Fruit fly (Drosophila melanogaster) whole organism, embryonic: ENCODE results near the gene Polr2D.

Experiments used
- BtbVII ChIP-seq: fragments of 200-800 bp; sonication (Bioruptor generic); optimal IDR thresholded peaks from 3 replicates; lab custom pipeline; 2017; ENCODE audit warnings: missing biosample characterization, mild to moderate bottlenecking, missing genetic modification characterization
- CG10267 ChIP-seq: fragments of 200-800 bp; sonication (Bioruptor generic); optimal IDR thresholded peaks from 2 replicates; lab custom pipeline; 2018; ENCODE audit warnings: missing biosample characterization, mild to moderate bottlenecking, missing genetic modification characterization, moderate library complexity
- CG12659 ChIP-seq: fragments of 200-800 bp; sonication (Bioruptor generic); optimal IDR thresholded peaks from 3 replicates; lab custom pipeline; 2017; ENCODE audit warnings: mild to moderate bottlenecking, missing biosample characterization, missing genetic modification reagents, missing genetic modification characterization
- CG13775 ChIP-seq: fragments of 200-800 bp; sonication (Bioruptor generic); optimal IDR thresholded peaks from 3 replicates; lab custom pipeline; 2017; ENCODE audit warnings: missing biosample characterization, mild to moderate bottlenecking, missing genetic modification characterization
- CG14710 ChIP-seq: fragments of 200-800 bp; sonication (Bioruptor generic); optimal IDR thresholded peaks from 3 replicates; lab custom pipeline; 2019; ENCODE audit warnings: missing biosample characterization, mild to moderate bottlenecking, missing genetic modification characterization, moderate library complexity
- CG16813 ChIP-seq: fragments of 200-800 bp; sonication (Bioruptor generic); IDR thresholded peaks from 3 replicates; pipeline ENCODE4 v1.3.6; 2022; ENCODE audit warnings: missing biosample characterization, missing genetic modification characterization; ENCODE audit not compliant: partially characterized antibody
- CG2199 ChIP-seq: fragments of 200-800 bp; sonication (Bioruptor generic); IDR thresholded peaks from 3 replicates; pipeline ENCODE4 v1.3.6; 2022; ENCODE audit warnings: missing biosample characterization, missing genetic modification characterization
- CG30403 ChIP-seq: fragments of 200-800 bp; sonication (Bioruptor generic); optimal IDR thresholded peaks from 3 replicates; lab custom pipeline; 2016; ENCODE audit warnings: missing biosample characterization, missing genetic modification characterization
- CG30431 ChIP-seq: fragments of 200-800 bp; sonication (Bioruptor generic); optimal IDR thresholded peaks from 2 replicates; lab custom pipeline; 2017; ENCODE audit warnings: missing biosample characterization, missing genetic modification characterization
- CG3065 ChIP-seq: fragments of 200-800 bp; sonication (Bioruptor generic); optimal IDR thresholded peaks from 2 replicates; lab custom pipeline; 2016; ENCODE audit warnings: missing biosample characterization, missing genetic modification characterization
- CG31365 ChIP-seq: fragments of 200-800 bp; sonication (Bioruptor generic); optimal IDR thresholded peaks from 2 replicates; lab custom pipeline; 2018; ENCODE audit warnings: missing biosample characterization, mild to moderate bottlenecking, missing genetic modification characterization
- CG33213 ChIP-seq: fragments of 200-800 bp; sonication (Bioruptor generic); optimal IDR thresholded peaks from 3 replicates; lab custom pipeline; 2016; ENCODE audit warnings: missing biosample characterization, missing genetic modification characterization
- CG6175 ChIP-seq: fragments of 200-800 bp; sonication (Bioruptor generic); IDR thresholded peaks from 3 replicates; pipeline ENCODE4 v1.3.6; 2022; ENCODE audit warnings: missing biosample characterization, missing genetic modification characterization
- CG7928 ChIP-seq: fragments of 200-800 bp; sonication (Bioruptor generic); optimal IDR thresholded peaks from 2 replicates; lab custom pipeline; 2017; ENCODE audit warnings: missing biosample characterization, mild to moderate bottlenecking, missing genetic modification characterization
- CG8290 ChIP-seq, 3 experiments: fragments of 200-800 bp; sonication (Bioruptor generic); optimal IDR thresholded peaks; 2 replicates each; lab custom pipeline; 2016 to 2019; ENCODE audit warnings: missing biosample characterization in 3 of 3, missing genetic modification characterization in 3 of 3, mild to moderate bottlenecking in 2 of 3, moderate library complexity in 1 of 3
- CG9797 ChIP-seq: fragments of 200-800 bp; sonication (Bioruptor generic); optimal IDR thresholded peaks from 3 replicates; lab custom pipeline; 2018; ENCODE audit warnings: missing biosample characterization, mild to moderate bottlenecking, missing genetic modification characterization
- CG9932 ChIP-seq: fragments of 200-800 bp; sonication (Bioruptor generic); IDR thresholded peaks from 2 replicates; pipeline ENCODE4 v1.3.6; 2022; ENCODE audit warnings: missing biosample characterization, missing genetic modification characterization
- CrebB ChIP-seq: fragments of 200-800 bp; sonication (Bioruptor generic); optimal IDR thresholded peaks from 3 replicates; lab custom pipeline; 2018; ENCODE audit warnings: missing biosample characterization, mild to moderate bottlenecking, missing genetic modification characterization
- D ChIP-seq, 2 experiments: fragments of 200-800 bp in 1 of 2; fragments of >200 bp in 1 of 2; sonication (Bioruptor generic) in 1 of 2; optimal IDR thresholded peaks; 2 replicates in 1 of 2; 3 replicates in 1 of 2; lab custom pipeline; 2017; ENCODE audit warnings: mild to moderate bottlenecking in 1 of 2, missing biosample characterization in 1 of 2, missing genetic modification characterization in 1 of 2, missing genetic modification reagents in 1 of 2
- E2f2 ChIP-seq: fragments of 200-800 bp; sonication (Bioruptor generic); IDR thresholded peaks from 2 replicates; pipeline ENCODE4 v1.3.6; 2022; ENCODE audit warnings: missing biosample characterization, missing genetic modification characterization
- ERR ChIP-seq: fragments of 200-800 bp; sonication (Bioruptor generic); optimal IDR thresholded peaks from 2 replicates; lab custom pipeline; 2016; ENCODE audit warnings: missing biosample characterization, missing genetic modification characterization
- Fer1 ChIP-seq: fragments of 200-800 bp; sonication (Bioruptor generic); optimal IDR thresholded peaks from 2 replicates; lab custom pipeline; 2017; ENCODE audit warnings: missing biosample characterization, mild to moderate bottlenecking, missing genetic modification characterization
- H2.0 ChIP-seq: fragments of 200-800 bp; sonication (Bioruptor generic); IDR thresholded peaks from 2 replicates; pipeline ENCODE4 v1.3.6; 2022; ENCODE audit warnings: missing biosample characterization, missing genetic modification characterization
- MBD-R2 ChIP-seq: fragments of 200-800 bp; sonication (Bioruptor generic); IDR thresholded peaks from 2 replicates; pipeline ENCODE4 v1.3.6; 2022; ENCODE audit warnings: missing biosample characterization, missing genetic modification characterization
- MESR4 ChIP-seq: fragments of 200-800 bp; sonication (Bioruptor generic); optimal IDR thresholded peaks from 2 replicates; lab custom pipeline; 2018; ENCODE audit warnings: missing biosample characterization, mild to moderate bottlenecking, missing genetic modification characterization, moderate library complexity
- Mad ChIP-seq: fragments of 200-800 bp; sonication (Bioruptor generic); optimal IDR thresholded peaks from 2 replicates; lab custom pipeline; 2016; ENCODE audit warnings: missing biosample characterization, missing genetic modification characterization
- Med ChIP-seq: fragments of 200-800 bp; sonication (Bioruptor generic); peaks from one replicate; lab custom pipeline; 2016; ENCODE audit warnings: missing biosample characterization, missing genetic modification characterization, mild to moderate bottlenecking, inconsistent platforms, moderate library complexity
- Mrtf ChIP-seq: fragments of 200-800 bp; sonication (Bioruptor generic); IDR thresholded peaks from 3 replicates; pipeline ENCODE4 v1.3.6; 2022; ENCODE audit warnings: missing biosample characterization, missing genetic modification characterization
- Opbp ChIP-seq: fragments of 200-800 bp; sonication (Bioruptor generic); IDR thresholded peaks from 3 replicates; pipeline ENCODE4 v1.3.6; 2022; ENCODE audit warnings: missing biosample characterization, missing genetic modification characterization; ENCODE audit not compliant: partially characterized antibody
- Rx ChIP-seq: fragments of 200-800 bp; sonication (Bioruptor generic); IDR thresholded peaks from 2 replicates; pipeline ENCODE4 v1.3.6; 2022; ENCODE audit warnings: missing biosample characterization, missing genetic modification characterization
- Scr ChIP-seq: fragments of 200-800 bp; sonication (Bioruptor generic); IDR thresholded peaks from 2 replicates; pipeline ENCODE4 v1.3.6; 2022; ENCODE audit warnings: missing biosample characterization, missing genetic modification characterization; ENCODE audit not compliant: partially characterized antibody
- Sin3A ChIP-seq: fragments of >200 bp; optimal IDR thresholded peaks from 2 replicates; lab custom pipeline; 2018
- Sry-β ChIP-seq: fragments of 200-800 bp; sonication (Bioruptor generic); optimal IDR thresholded peaks from 2 replicates; lab custom pipeline; 2018; ENCODE audit warnings: missing biosample characterization, mild to moderate bottlenecking, missing genetic modification characterization, moderate library complexity
- Sry-δ ChIP-seq: fragments of 200-800 bp; sonication (Bioruptor generic); optimal IDR thresholded peaks from 2 replicates; lab custom pipeline; 2016; ENCODE audit warnings: missing biosample characterization, missing genetic modification characterization
- TFAM ChIP-seq: fragments of 200-800 bp; sonication (Bioruptor generic); optimal IDR thresholded peaks from 2 replicates; lab custom pipeline; 2017; ENCODE audit warnings: missing biosample characterization, missing genetic modification characterization, inconsistent platforms
- dimm ChIP-seq: fragments of 200-800 bp; sonication (Bioruptor generic); IDR thresholded peaks from 2 replicates; pipeline ENCODE4 v1.3.6; 2022; ENCODE audit warnings: missing biosample characterization, missing genetic modification characterization
- en ChIP-seq: fragments of 200-800 bp; sonication (Bioruptor generic); optimal IDR thresholded peaks from 2 replicates; lab custom pipeline; 2016; ENCODE audit warnings: missing biosample characterization, missing genetic modification characterization
- gcm ChIP-seq: fragments of 200-800 bp; sonication (Bioruptor generic); optimal IDR thresholded peaks from 2 replicates; lab custom pipeline; 2019; ENCODE audit warnings: missing biosample characterization, mild to moderate bottlenecking, missing genetic modification characterization, moderate library complexity
- gfzf ChIP-seq: fragments of 200-800 bp; sonication (Bioruptor generic); optimal IDR thresholded peaks from 2 replicates; lab custom pipeline; 2016; ENCODE audit warnings: missing biosample characterization, mild to moderate bottlenecking, missing genetic modification characterization, moderate library complexity
- gsb-n ChIP-seq: fragments of 200-800 bp; sonication (Bioruptor generic); optimal IDR thresholded peaks from 3 replicates; lab custom pipeline; 2018; ENCODE audit warnings: missing biosample characterization, mild to moderate bottlenecking, missing genetic modification characterization
- ind ChIP-seq: fragments of 200-800 bp; sonication (Bioruptor generic); optimal IDR thresholded peaks from 3 replicates; lab custom pipeline; 2016; ENCODE audit warnings: missing biosample characterization, missing genetic modification characterization
- lola ChIP-seq, 3 experiments: fragments of >200 bp in 2 of 3; fragments of 200-800 bp in 1 of 3; sonication (Bioruptor generic) in 1 of 3; optimal IDR thresholded peaks; 2 replicates each; lab custom pipeline; 2017 to 2019; ENCODE audit warnings: missing biosample characterization in 3 of 3, missing genetic modification characterization in 3 of 3, mild to moderate bottlenecking in 1 of 3, moderate library complexity in 1 of 3
- lov ChIP-seq, 2 experiments: fragments of 200-800 bp in 1 of 2; fragments of >200 bp in 1 of 2; sonication (Bioruptor generic) in 1 of 2; IDR thresholded peaks in 1 of 2; optimal IDR thresholded peaks in 1 of 2; 2 replicates in 1 of 2; 3 replicates in 1 of 2; pipeline versions ENCODE4 v1.3.6 to Lab custom; 2017 to 2022; ENCODE audit warnings: missing biosample characterization in 1 of 2, missing genetic modification characterization in 1 of 2
- nerfin-1 ChIP-seq: fragments of 200-800 bp; sonication (Bioruptor generic); optimal IDR thresholded peaks from 3 replicates; lab custom pipeline; 2019; ENCODE audit warnings: missing biosample characterization, mild to moderate bottlenecking, missing genetic modification characterization, moderate library complexity
- peb ChIP-seq: fragments of 200-800 bp; sonication (Bioruptor generic); IDR thresholded peaks from 2 replicates; pipeline ENCODE4 v1.3.6; 2022; ENCODE audit warnings: missing biosample characterization, missing genetic modification characterization
- pros ChIP-seq: fragments of 200-800 bp; sonication (Bioruptor generic); optimal IDR thresholded peaks from 3 replicates; lab custom pipeline; 2019; ENCODE audit warnings: missing biosample characterization, mild to moderate bottlenecking, missing genetic modification characterization, moderate library complexity
- pzg ChIP-seq: fragments of 200-800 bp; sonication (Bioruptor generic); optimal IDR thresholded peaks from 3 replicates; lab custom pipeline; 2018; ENCODE audit warnings: missing biosample characterization, mild to moderate bottlenecking, missing genetic modification characterization, moderate library complexity
- tx ChIP-seq: fragments of 200-800 bp; sonication (Bioruptor generic); optimal IDR thresholded peaks from 2 replicates; lab custom pipeline; 2016; ENCODE audit warnings: missing biosample characterization, missing genetic modification characterization
- zen2 ChIP-seq: fragments of 200-800 bp; sonication (Bioruptor generic); IDR thresholded peaks from 3 replicates; pipeline ENCODE4 v1.3.6; 2022; ENCODE audit warnings: missing biosample characterization, missing genetic modification characterization; ENCODE audit not compliant: partially characterized antibody

The Polr2D gene

dm6 chr3R:18260016-18260415, 4.7 kb upstream of the Polr2D start:
- TF ChIP-seq pros (GFP tag; lab: Kevin White, UChicago), result peak; percentile 40
- no peak for TF ChIP-seq CG30431 (GFP tag; lab: Kevin White, UChicago)
- peak; percentile 71 for TF ChIP-seq gsb-n
- no peak for TF ChIP-seq BtbVII
- TF ChIP-seq Sin3A (lab: Kevin White, UChicago), result no peak
- TF ChIP-seq tx (GFP tag; lab: Kevin White, UChicago), result no peak
- no peak for TF ChIP-seq TFAM
- no peak for TF ChIP-seq Mad (GFP tag; lab: Kevin White, UChicago)
- TF ChIP-seq CG13775 (GFP tag; lab: Kevin White, UChicago), result no peak
- no peak for TF ChIP-seq CG33213 (GFP tag; lab: Kevin White, UChicago)
- no peak for TF ChIP-seq CG9932
- TF ChIP-seq ind (GFP tag; lab: Kevin White, UChicago), result no peak
- TF ChIP-seq nerfin-1 (tag; lab: Kevin White, UChicago), result peak; percentile 53
- no peak for TF ChIP-seq Rx (GFP tag; lab: Robert Waterston, UW)
- no peak for TF ChIP-seq CrebB (tag; lab: Kevin White, UChicago)
- no peak for TF ChIP-seq Mrtf (GFP tag; lab: Robert Waterston, UW)
- no peak for TF ChIP-seq Sry-δ
- TF ChIP-seq lov (optimal IDR thresholded peaks at IDR 0.05; lab: Kevin White, UChicago), result no peak
- TF ChIP-seq lov (GFP tag; IDR thresholded peaks at IDR 0.05; lab: Robert Waterston, UW), result no peak
- no peak for TF ChIP-seq CG30403 (GFP tag; lab: Kevin White, UChicago)
- no peak for TF ChIP-seq dimm (GFP tag; lab: Robert Waterston, UW)

dm6 chr3R:18252578-18252977, 2.7 kb downstream of the Polr2D start, which contains the start of gene CG12320:
TSS of gene CG12320 (minus strand) at chr3R:18252734.
- TF ChIP-seq Opbp (GFP tag; lab: Robert Waterston, UW) (0 out of 3 replicates have a peak, but pooled peaks have one; percentile 28), CG9797 (GFP tag; lab: Kevin White, UChicago) (peak; percentile 0), Fer1 (peak; percentile 5), pzg (peak; percentile 62), CG8290 (GFP tag; optimal IDR thresholded peaks at IDR 0.05; lab: Kevin White, UChicago) (no peak), CG8290 (tag; optimal IDR thresholded peaks at IDR 0.05; lab: Kevin White, UChicago) (no peak), MESR4 (GFP tag; lab: Kevin White, UChicago) (peak; percentile 42), CG10267 (peak; percentile 15), Scr (GFP tag; lab: Robert Waterston, UW) (0 out of 2 replicates have a peak, but pooled peaks have one; percentile 25), gfzf (GFP tag; lab: Kevin White, UChicago) (peak; percentile 11), CG14710 (tag; lab: Kevin White, UChicago) (peak; percentile 34), H2.0 (no peak), CG2199 (GFP tag; lab: Robert Waterston, UW) (no peak), CG31365 (tag; lab: Kevin White, UChicago) (no peak), gcm (GFP tag; lab: Kevin White, UChicago) (peak; percentile 50), Sin3A (lab: Kevin White, UChicago) (peak; percentile 8), MBD-R2 (GFP tag; lab: Robert Waterston, UW) (peak; percentile 85), CG12659 (GFP tag; lab: Kevin White, UChicago) (peak; percentile 5), zen2 (GFP tag; lab: Robert Waterston, UW) (no peak), Med (peak; percentile 32), D (optimal IDR thresholded peaks at IDR 0.05; lab: Kevin White, UChicago) (no peak), D (GFP tag; optimal IDR thresholded peaks at IDR 0.05; lab: Kevin White, UChicago) (no peak), peb (GFP tag; lab: Robert Waterston, UW) (no peak), CG7928 (GFP tag; lab: Kevin White, UChicago) (no peak), Sry-δ (peak; percentile 41), CG6175 (no peak), lola (GFP tag; optimal IDR thresholded peaks at IDR 0.05; lab: Kevin White, UChicago) (no peak), E2f2 (GFP tag; lab: Robert Waterston, UW) (peak; percentile 94), CG16813 (GFP tag; lab: Robert Waterston, UW) (0 out of 3 replicates have a peak, but pooled peaks have one; percentile 17), Sry-β (GFP tag; lab: Kevin White, UChicago) (no peak), en (GFP tag; lab: Kevin White, UChicago) (no peak), CG3065 (no peak), ERR (GFP tag; lab: Kevin White, UChicago) (no peak)
